Fruit fly (Drosophila melanogaster) whole organism, embryonic: ENCODE results near the gene CG42258.
A peak's percentile ranks its signal among the peaks of the same experiment; 100 is the strongest.

Source experiments
- CG10209 ChIP-seq: fragments of 200-800 bp; sonication (Bioruptor generic); optimal IDR thresholded peaks from 3 replicates; lab custom pipeline; 2017; ENCODE audit warnings: missing biosample characterization, mild to moderate bottlenecking, missing genetic modification characterization, missing genetic modification reagents
- CG10267 ChIP-seq: fragments of 200-800 bp; sonication (Bioruptor generic); optimal IDR thresholded peaks from 2 replicates; lab custom pipeline; 2018; ENCODE audit warnings: missing biosample characterization, mild to moderate bottlenecking, missing genetic modification characterization, moderate library complexity
- CG10431 ChIP-seq: fragments of 200-800 bp; sonication (Bioruptor generic); optimal IDR thresholded peaks from 3 replicates; lab custom pipeline; 2018; ENCODE audit warnings: missing biosample characterization, mild to moderate bottlenecking, missing genetic modification characterization
- CG12769 ChIP-seq: fragments of 200-800 bp; sonication (Bioruptor generic); optimal IDR thresholded peaks from 2 replicates; lab custom pipeline; 2019; ENCODE audit warnings: missing biosample characterization, mild to moderate bottlenecking, missing genetic modification characterization, moderate library complexity
- CG14014 ChIP-seq: fragments of 200-800 bp; sonication (Bioruptor generic); IDR thresholded peaks from 2 replicates; pipeline ENCODE4 v1.3.6; 2022; ENCODE audit warnings: missing biosample characterization, missing genetic modification characterization
- CG1603 ChIP-seq: fragments of 200-800 bp; sonication (Bioruptor generic); optimal IDR thresholded peaks from 2 replicates; lab custom pipeline; 2019; ENCODE audit warnings: missing biosample characterization, mild to moderate bottlenecking, missing genetic modification characterization, moderate library complexity
- CG16863 ChIP-seq: fragments of 200-800 bp; sonication (Bioruptor generic); optimal IDR thresholded peaks from 3 replicates; lab custom pipeline; 2016; ENCODE audit warnings: missing biosample characterization, missing genetic modification characterization
- CG17359 ChIP-seq: fragments of 200-800 bp; sonication (Bioruptor generic); optimal IDR thresholded peaks from 3 replicates; lab custom pipeline; 2018; ENCODE audit warnings: missing biosample characterization, mild to moderate bottlenecking, missing genetic modification characterization, moderate library complexity
- CG2129 ChIP-seq: fragments of 200-800 bp; sonication (Bioruptor generic); IDR thresholded peaks from 2 replicates; pipeline ENCODE4 v1.3.6; 2022; ENCODE audit warnings: missing biosample characterization, missing genetic modification characterization; ENCODE audit not compliant: partially characterized antibody
- CG31365 ChIP-seq: fragments of 200-800 bp; sonication (Bioruptor generic); optimal IDR thresholded peaks from 2 replicates; lab custom pipeline; 2018; ENCODE audit warnings: missing biosample characterization, mild to moderate bottlenecking, missing genetic modification characterization
- CG3281 ChIP-seq: fragments of 200-800 bp; sonication (Bioruptor generic); optimal IDR thresholded peaks from 3 replicates; lab custom pipeline; 2017; ENCODE audit warnings: missing biosample characterization, mild to moderate bottlenecking, missing genetic modification characterization
- CG3838 ChIP-seq: fragments of 200-800 bp; sonication (Bioruptor generic); optimal IDR thresholded peaks from 3 replicates; lab custom pipeline; 2016; ENCODE audit warnings: missing biosample characterization, missing genetic modification characterization
- CG6765 ChIP-seq: fragments of 200-800 bp; sonication (Bioruptor generic); optimal IDR thresholded peaks from 3 replicates; lab custom pipeline; 2017; ENCODE audit warnings: missing biosample characterization, mild to moderate bottlenecking, missing genetic modification characterization
- CG6813 ChIP-seq: fragments of 200-800 bp; sonication (Bioruptor generic); optimal IDR thresholded peaks from 2 replicates; lab custom pipeline; 2017; ENCODE audit warnings: missing biosample characterization, missing genetic modification characterization, mild to moderate bottlenecking, moderate library complexity, missing genetic modification reagents
- CG7786 ChIP-seq: fragments of 200-800 bp; sonication (Bioruptor generic); optimal IDR thresholded peaks from 2 replicates; lab custom pipeline; 2016; ENCODE audit warnings: missing biosample characterization, missing genetic modification characterization
- CG9727 ChIP-seq: fragments of 200-800 bp; sonication (Bioruptor generic); optimal IDR thresholded peaks from 3 replicates; lab custom pipeline; 2017; ENCODE audit warnings: missing biosample characterization, mild to moderate bottlenecking, missing genetic modification characterization
- CoRest ChIP-seq: fragments of 200-800 bp; sonication (Bioruptor generic); optimal IDR thresholded peaks from 3 replicates; lab custom pipeline; 2018; ENCODE audit warnings: missing biosample characterization, mild to moderate bottlenecking, missing genetic modification characterization, moderate library complexity
- CrebB ChIP-seq: fragments of 200-800 bp; sonication (Bioruptor generic); optimal IDR thresholded peaks from 3 replicates; lab custom pipeline; 2018; ENCODE audit warnings: missing biosample characterization, mild to moderate bottlenecking, missing genetic modification characterization
- ERR ChIP-seq: fragments of 200-800 bp; sonication (Bioruptor generic); optimal IDR thresholded peaks from 2 replicates; lab custom pipeline; 2016; ENCODE audit warnings: missing biosample characterization, missing genetic modification characterization
- Ets65A ChIP-seq: fragments of 200-800 bp; sonication (Bioruptor generic); peaks from one replicate; lab custom pipeline; 2016; ENCODE audit warnings: missing biosample characterization, missing genetic modification characterization
- Gug ChIP-seq: fragments of 200-800 bp; sonication (Bioruptor generic); IDR thresholded peaks from 4 replicates; pipeline ENCODE4 v1.3.6; 2022; ENCODE audit warnings: missing biosample characterization, missing genetic modification characterization
- HHEX ChIP-seq: fragments of 200-800 bp; sonication (Bioruptor generic); optimal IDR thresholded peaks from 3 replicates; lab custom pipeline; 2017; ENCODE audit warnings: missing biosample characterization, mild to moderate bottlenecking, missing genetic modification characterization, missing genetic modification reagents
- HLH54F ChIP-seq: fragments of 200-800 bp; sonication (Bioruptor generic); optimal IDR thresholded peaks from 3 replicates; lab custom pipeline; 2016; ENCODE audit warnings: missing biosample characterization, missing genetic modification characterization
- Hmx ChIP-seq: fragments of 200-800 bp; sonication (Bioruptor generic); optimal IDR thresholded peaks from 2 replicates; lab custom pipeline; 2016; ENCODE audit warnings: missing biosample characterization, missing genetic modification characterization
- Lpt ChIP-seq: fragments of >200 bp; optimal IDR thresholded peaks from 2 replicates; lab custom pipeline; 2018; ENCODE audit warnings: missing biosample characterization, missing genetic modification characterization
- Med ChIP-seq: fragments of 200-800 bp; sonication (Bioruptor generic); peaks from one replicate; lab custom pipeline; 2016; ENCODE audit warnings: missing biosample characterization, missing genetic modification characterization, mild to moderate bottlenecking, inconsistent platforms, moderate library complexity
- NfI ChIP-seq: fragments of 200-800 bp; sonication (Bioruptor generic); optimal IDR thresholded peaks from 3 replicates; lab custom pipeline; 2018; ENCODE audit warnings: missing biosample characterization, mild to moderate bottlenecking, missing genetic modification characterization, moderate library complexity
- Ptx1 ChIP-seq: fragments of 200-800 bp; sonication (Bioruptor generic); IDR thresholded peaks from 2 replicates; pipeline ENCODE4 v1.3.6; 2022; ENCODE audit warnings: missing biosample characterization, missing genetic modification characterization
- Rx ChIP-seq: fragments of 200-800 bp; sonication (Bioruptor generic); IDR thresholded peaks from 2 replicates; pipeline ENCODE4 v1.3.6; 2022; ENCODE audit warnings: missing biosample characterization, missing genetic modification characterization
- Xrp1 ChIP-seq: fragments of 200-800 bp; sonication (Bioruptor generic); IDR thresholded peaks from 2 replicates; pipeline ENCODE4 v1.3.6; 2022; ENCODE audit warnings: missing biosample characterization, missing genetic modification characterization
- al ChIP-seq: fragments of 200-800 bp; sonication (Bioruptor generic); IDR thresholded peaks from 2 replicates; pipeline ENCODE4 v1.3.6; 2022; ENCODE audit warnings: missing biosample characterization, missing genetic modification characterization
- aop ChIP-seq: fragments of 200-800 bp; sonication (Bioruptor generic); IDR thresholded peaks from 2 replicates; pipeline ENCODE4 v1.3.6; 2022; ENCODE audit warnings: missing biosample characterization, missing genetic modification characterization
- ara ChIP-seq: fragments of 200-800 bp; sonication (Bioruptor generic); IDR thresholded peaks from 2 replicates; pipeline ENCODE4 v1.3.6; 2022; ENCODE audit warnings: missing biosample characterization, missing genetic modification characterization
- btn ChIP-seq: fragments of 200-800 bp; sonication (Bioruptor generic); optimal IDR thresholded peaks from 2 replicates; lab custom pipeline; 2016; ENCODE audit warnings: missing biosample characterization, missing genetic modification characterization
- crp ChIP-seq, 2 experiments: fragments of 200-800 bp; sonication (Bioruptor generic); optimal IDR thresholded peaks; 2 replicates in 1 of 2; 3 replicates in 1 of 2; lab custom pipeline; 2017; ENCODE audit warnings: missing biosample characterization in 2 of 2, missing genetic modification characterization in 2 of 2, mild to moderate bottlenecking in 1 of 2, moderate library complexity in 1 of 2
- dan ChIP-seq: fragments of 200-800 bp; sonication (Bioruptor generic); IDR thresholded peaks from 2 replicates; pipeline ENCODE4 v1.3.6; 2022; ENCODE audit warnings: missing biosample characterization, missing genetic modification characterization
- dati ChIP-seq: fragments of 200-800 bp; sonication (Bioruptor generic); IDR thresholded peaks from 2 replicates; pipeline ENCODE4 v1.3.6; 2022; ENCODE audit warnings: missing biosample characterization, missing genetic modification characterization
- dimm ChIP-seq: fragments of 200-800 bp; sonication (Bioruptor generic); IDR thresholded peaks from 2 replicates; pipeline ENCODE4 v1.3.6; 2022; ENCODE audit warnings: missing biosample characterization, missing genetic modification characterization
- en ChIP-seq: fragments of 200-800 bp; sonication (Bioruptor generic); optimal IDR thresholded peaks from 2 replicates; lab custom pipeline; 2016; ENCODE audit warnings: missing biosample characterization, missing genetic modification characterization
- gfzf ChIP-seq: fragments of 200-800 bp; sonication (Bioruptor generic); optimal IDR thresholded peaks from 2 replicates; lab custom pipeline; 2016; ENCODE audit warnings: missing biosample characterization, mild to moderate bottlenecking, missing genetic modification characterization, moderate library complexity
- gro ChIP-seq: fragments of 200-800 bp; sonication (Bioruptor generic); optimal IDR thresholded peaks from 2 replicates; lab custom pipeline; 2016; ENCODE audit warnings: missing biosample characterization, missing genetic modification characterization
- gsb ChIP-seq: fragments of 200-800 bp; sonication (Bioruptor generic); IDR thresholded peaks from 2 replicates; pipeline ENCODE4 v1.3.6; 2022; ENCODE audit warnings: missing biosample characterization, missing genetic modification characterization
- hbn ChIP-seq: fragments of 200-800 bp; sonication (Bioruptor generic); IDR thresholded peaks from 2 replicates; pipeline ENCODE4 v1.3.6; 2022; ENCODE audit warnings: missing biosample characterization, missing genetic modification characterization; ENCODE audit not compliant: partially characterized antibody
- jing ChIP-seq: fragments of 200-800 bp; sonication (Bioruptor generic); optimal IDR thresholded peaks from 2 replicates; lab custom pipeline; 2018; ENCODE audit warnings: missing biosample characterization, mild to moderate bottlenecking, missing genetic modification characterization
- mam ChIP-seq: fragments of 200-800 bp; sonication (Bioruptor generic); optimal IDR thresholded peaks from 3 replicates; lab custom pipeline; 2016; ENCODE audit warnings: missing biosample characterization, missing genetic modification characterization
- pan ChIP-seq, 4 experiments: fragments of >200 bp in 3 of 4; fragments of 200-800 bp in 1 of 4; sonication (Bioruptor generic) in 1 of 4; optimal IDR thresholded peaks in 3 of 4; IDR thresholded peaks in 1 of 4; 2 replicates each; pipeline versions ENCODE4 v1.3.6 to Lab custom; 2017 to 2022; ENCODE audit warnings: missing biosample characterization in 2 of 4, missing genetic modification characterization in 2 of 4, mixed read lengths in 1 of 4
- pzg ChIP-seq: fragments of 200-800 bp; sonication (Bioruptor generic); optimal IDR thresholded peaks from 3 replicates; lab custom pipeline; 2018; ENCODE audit warnings: missing biosample characterization, mild to moderate bottlenecking, missing genetic modification characterization, moderate library complexity
- repo ChIP-seq: fragments of 200-800 bp; sonication (Bioruptor generic); optimal IDR thresholded peaks from 2 replicates; lab custom pipeline; 2016; ENCODE audit warnings: missing biosample characterization, missing genetic modification characterization
- stc ChIP-seq: fragments of 200-800 bp; sonication (Bioruptor generic); IDR thresholded peaks from 2 replicates; pipeline ENCODE4 v1.3.6; 2022; ENCODE audit warnings: missing biosample characterization, missing genetic modification characterization

CG42258 gene

DNA sequence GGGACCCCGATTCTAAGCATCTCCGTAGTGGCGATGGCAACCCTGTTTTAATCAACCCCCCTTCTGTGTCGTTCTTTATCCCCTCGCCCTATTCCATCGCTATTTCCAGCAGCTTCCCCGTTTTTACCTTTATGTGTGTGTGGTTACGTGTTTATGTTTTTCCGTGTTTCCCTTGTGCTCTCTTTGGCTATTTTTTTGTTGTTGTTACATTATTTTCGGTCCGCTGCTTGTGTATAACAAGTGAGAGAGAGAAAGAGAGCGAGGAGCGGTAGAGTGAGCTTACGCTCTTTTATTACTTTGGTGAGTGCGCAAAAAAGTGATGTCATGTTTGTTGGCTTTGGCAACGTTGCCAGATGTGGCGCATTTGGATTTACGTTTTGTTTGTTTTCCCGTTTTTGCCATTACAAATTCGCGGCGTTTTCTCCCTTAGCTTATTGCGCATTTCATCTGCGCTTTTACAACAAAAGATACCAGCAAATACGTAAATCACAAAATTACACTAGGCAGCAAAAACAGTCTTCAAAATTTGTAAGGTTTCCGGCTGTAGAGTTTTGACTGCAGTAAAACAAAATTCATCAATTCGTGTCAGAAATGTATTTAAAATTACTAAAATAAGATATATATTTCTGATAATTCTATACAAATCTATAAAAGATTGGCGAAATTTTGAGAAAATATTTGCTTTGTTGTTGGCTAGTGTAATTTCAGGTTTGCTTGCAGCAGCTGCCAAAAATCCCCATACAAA, 7.0 kb downstream of the CG42258 start (continued):
- peak; percentile 80 for TF ChIP-seq CG3281 (GFP tag; lab: Kevin White, UChicago)
- TF ChIP-seq CG6813, result peak; percentile 43
- peak; percentile 67 for TF ChIP-seq CG9727 (GFP tag; lab: Kevin White, UChicago)
- TF ChIP-seq HLH54F (GFP tag; lab: Kevin White, UChicago), result no peak
- no peak for TF ChIP-seq ara
- TF ChIP-seq Xrp1 (GFP tag; lab: Robert Waterston, UW), result peak; percentile 69
- no peak for TF ChIP-seq aop (GFP tag; lab: Robert Waterston, UW)
- TF ChIP-seq CG16863 (GFP tag; lab: Kevin White, UChicago), result no peak
- TF ChIP-seq pan (optimal IDR thresholded peaks at IDR 0.05; lab: Kevin White, UChicago), result no peak
- TF ChIP-seq pan (GFP tag; optimal IDR thresholded peaks at IDR 0.05 in 1 of 2, IDR thresholded peaks at IDR 0.05 in 1 of 2), result peak in 1 of 2 experiments; percentile 79
- peak; percentile 69 for TF ChIP-seq CoRest (tag; lab: Kevin White, UChicago)
- peak; percentile 10 for TF ChIP-seq CG10267 (tag; lab: Kevin White, UChicago)
- TF ChIP-seq en (GFP tag; lab: Kevin White, UChicago), result no peak
- peak; percentile 59 for TF ChIP-seq CG17359 (tag; lab: Kevin White, UChicago)
- TF ChIP-seq CG6765 (GFP tag; lab: Kevin White, UChicago), result no peak
- peak; percentile 56 for TF ChIP-seq HHEX
- TF ChIP-seq crp (GFP tag; optimal IDR thresholded peaks at IDR 0.05; lab: Kevin White, UChicago), result no peak
- no peak for TF ChIP-seq CrebB (tag; lab: Kevin White, UChicago)
- TF ChIP-seq CG12769 (tag; lab: Kevin White, UChicago), result peak; percentile 69
- TF ChIP-seq CG3838, result no peak
- peak; percentile 16 for TF ChIP-seq CG1603 (tag; lab: Kevin White, UChicago)
- no peak for TF ChIP-seq CG10431 (GFP tag; lab: Kevin White, UChicago)
- TF ChIP-seq CG31365 (tag; lab: Kevin White, UChicago), result no peak
- TF ChIP-seq repo, result no peak
- no peak for TF ChIP-seq dan
- TF ChIP-seq hbn, result no peak
- no peak for TF ChIP-seq dimm (GFP tag; lab: Robert Waterston, UW)
- TF ChIP-seq jing (GFP tag; lab: Kevin White, UChicago), result no peak
- no peak for TF ChIP-seq ERR (GFP tag; lab: Kevin White, UChicago)
- no peak for TF ChIP-seq dati
- TF ChIP-seq Rx, result peak; percentile 59
- no peak for TF ChIP-seq btn (GFP tag; lab: Kevin White, UChicago)
- no peak for TF ChIP-seq gro
- TF ChIP-seq Gug (GFP tag; lab: Robert Waterston, UW), result peak; percentile 12; the same call in 1 of the 4 replicates
- TF ChIP-seq pzg, result no peak
- TF ChIP-seq al, result peak; percentile 72
- TF ChIP-seq stc (GFP tag; lab: Robert Waterston, UW), result peak; percentile 37; the same call in 1 of the 2 replicates
- no peak for TF ChIP-seq gfzf (GFP tag; lab: Kevin White, UChicago)
- peak; percentile 75 for TF ChIP-seq Ptx1 (GFP tag; lab: Robert Waterston, UW)
- no peak for TF ChIP-seq Hmx (GFP tag; lab: Kevin White, UChicago)
- peak; percentile 45 for TF ChIP-seq CG10209 (GFP tag; lab: Kevin White, UChicago)
- TF ChIP-seq Ets65A (GFP tag; lab: Kevin White, UChicago), result peak; percentile 76
- peak; percentile 11 for TF ChIP-seq mam (GFP tag; lab: Kevin White, UChicago)
- TF ChIP-seq Lpt (GFP tag; lab: Kevin White, UChicago), result no peak
- TF ChIP-seq NfI, result peak; percentile 71
- TF ChIP-seq gsb (GFP tag; lab: Robert Waterston, UW), result peak; percentile 41; the same call in 1 of the 2 replicates
- no peak for TF ChIP-seq CG2129 (GFP tag; lab: Robert Waterston, UW)
- peak; percentile 52 for TF ChIP-seq Med (GFP tag; lab: Kevin White, UChicago)
- TF ChIP-seq CG7786, result no peak
- peak; percentile 15; the same call in 1 of the 2 replicates for TF ChIP-seq CG14014
